Fruit fly (Drosophila melanogaster): ENCODE data around the gene obst-F.

DNA sequence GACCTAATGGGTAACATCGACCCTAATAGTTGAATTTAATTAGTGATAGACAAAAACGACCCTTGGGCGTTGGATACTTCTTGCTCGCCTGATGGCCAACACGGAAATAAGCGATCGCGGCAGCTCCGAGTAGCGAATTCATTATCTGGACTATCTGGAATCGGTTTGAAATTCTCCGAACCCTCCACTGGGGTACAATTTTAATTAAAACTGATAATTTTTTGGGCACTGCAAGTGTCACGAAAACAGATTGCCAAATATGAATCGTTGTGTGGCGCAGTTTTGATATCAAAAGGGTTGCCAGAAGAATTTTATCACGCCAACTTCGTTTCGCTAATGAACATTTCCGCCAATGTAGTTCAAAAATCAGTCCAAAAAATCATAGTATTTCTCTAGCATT lies 8.5 kb upstream of the obst-F start:
- TF ChIP-seq CTCF (optimal IDR thresholded peaks at IDR 0.05) (no peak), CG8478 (optimal IDR thresholded peaks at IDR 0.05) (no peak)

Measured in S2 (cell line).